Comparison of ENCODE assay signal across 2 worm cellular contexts in the genomic region with DNA sequence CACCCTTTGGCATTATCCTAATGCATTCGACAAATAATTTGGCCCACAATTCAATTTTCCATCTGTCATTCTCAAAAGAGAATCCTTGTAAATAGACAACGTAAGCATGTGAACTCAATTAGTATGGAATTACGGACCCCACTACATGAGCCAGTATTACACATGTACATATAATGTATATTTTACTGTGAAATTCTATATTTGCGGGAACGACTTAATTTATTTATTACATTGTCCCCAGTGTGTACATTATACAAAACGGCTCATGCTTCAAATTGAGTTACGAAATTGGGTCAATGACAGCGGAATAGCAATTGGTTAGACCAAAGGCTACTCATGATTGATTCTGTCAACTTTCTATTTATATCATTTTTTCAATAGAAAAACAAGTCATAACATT.
TF ChIP-seq lines count a peak whose summit lies in the region.

No protein-coding gene starts in this region.

TF ChIP-seq in whole organism, L1 larva, 84 proteins besides CTCF, POLR2A, EP300 and RAD21 (continued from another document):
- TF ChIP-seq vab-15 (tag; optimal IDR thresholded peaks at IDR 0.05; lab: Kevin White, UChicago) (no peak), pax-3 (tag; optimal IDR thresholded peaks at IDR 0.05; lab: Kevin White, UChicago) (no peak), nhr-47 (tag; optimal IDR thresholded peaks at IDR 0.05; lab: Kevin White, UChicago) (peak; percentile 7), sup-37 (GFP tag; optimal IDR thresholded peaks at IDR 0.05; lab: Kevin White, UChicago) (no peak), lin-39 (tag; optimal IDR thresholded peaks at IDR 0.05; lab: Kevin White, UChicago) (no peak), alr-1 (tag; optimal IDR thresholded peaks at IDR 0.05; lab: Kevin White, UChicago; ENCODE audit: borderline replicate concordance) (no peak), zag-1 (tag; optimal IDR thresholded peaks at IDR 0.05; lab: Kevin White, UChicago) (no peak), ztf-4 (tag; optimal IDR thresholded peaks at IDR 0.05; lab: Kevin White, UChicago) (no peak), ces-1 (GFP tag; optimal IDR thresholded peaks at IDR 0.05; lab: Kevin White, UChicago) (no peak), fkh-8 (tag; optimal IDR thresholded peaks at IDR 0.05; lab: Kevin White, UChicago) (no peak), Y116A8C.19 (tag; optimal IDR thresholded peaks at IDR 0.05; lab: Kevin White, UChicago; ENCODE audit: borderline replicate concordance) (no peak), ama-1 (optimal IDR thresholded peaks at IDR 0.05; lab: Kevin White, UChicago) (no peak), zip-4 (GFP tag; optimal IDR thresholded peaks at IDR 0.05; lab: Kevin White, UChicago) (no peak), efl-1 (optimal IDR thresholded peaks at IDR 0.05; lab: Kevin White, UChicago) (no peak), efl-1 (GFP tag; optimal IDR thresholded peaks at IDR 0.05 in 1 of 2; lab: Kevin White, UChicago) (peak in 1 of 2 experiments; percentile 11), irx-1 (tag; optimal IDR thresholded peaks at IDR 0.05; lab: Kevin White, UChicago) (no peak), mef-2 (tag; optimal IDR thresholded peaks at IDR 0.05; lab: Kevin White, UChicago) (no peak), aly-2 (tag; optimal IDR thresholded peaks at IDR 0.05; lab: Kevin White, UChicago) (no peak)

TF ChIP-seq in whole organism, L3 larva, 47 proteins besides CTCF, POLR2A, EP300 and RAD21 (continued from another document):
- TF ChIP-seq pqm-1 (tag; optimal IDR thresholded peaks at IDR 0.05; lab: Kevin White, UChicago) (no peak), nhr-43 (tag; optimal IDR thresholded peaks at IDR 0.05; lab: Kevin White, UChicago; ENCODE audit: poor library complexity, severe bottlenecking) (peak; percentile 1), nhr-23 (tag; optimal IDR thresholded peaks at IDR 0.05; lab: Kevin White, UChicago) (peak; percentile 26), mdl-1 (tag; optimal IDR thresholded peaks at IDR 0.05; lab: Kevin White, UChicago) (no peak), lsy-12 (tag; optimal IDR thresholded peaks at IDR 0.05; lab: Kevin White, UChicago) (no peak), ceh-82 (tag; optimal IDR thresholded peaks at IDR 0.05; lab: Kevin White, UChicago) (no peak), R02D3.7 (tag; optimal IDR thresholded peaks at IDR 0.05; lab: Kevin White, UChicago) (no peak), ZK546.5 (tag; optimal IDR thresholded peaks at IDR 0.05; lab: Kevin White, UChicago) (no peak), nhr-12 (tag; optimal IDR thresholded peaks at IDR 0.05; lab: Kevin White, UChicago) (no peak)
